Fruit fly (Drosophila melanogaster): ENCODE measurements around the gene Adgf-C.
A peak's percentile ranks its signal among the peaks of the same experiment; 100 is the strongest.

Gene Adgf-C

dm6 chr3R:13721998-13722397 lies 15.4 kb downstream of the Adgf-C start:
- TF ChIP-seq tj (GFP tag; optimal IDR thresholded peaks at IDR 0.05) (no peak), toe (GFP tag; optimal IDR thresholded peaks at IDR 0.05) (no peak), Crg-1 (GFP tag; optimal IDR thresholded peaks at IDR 0.05) (no peak)

DNA sequence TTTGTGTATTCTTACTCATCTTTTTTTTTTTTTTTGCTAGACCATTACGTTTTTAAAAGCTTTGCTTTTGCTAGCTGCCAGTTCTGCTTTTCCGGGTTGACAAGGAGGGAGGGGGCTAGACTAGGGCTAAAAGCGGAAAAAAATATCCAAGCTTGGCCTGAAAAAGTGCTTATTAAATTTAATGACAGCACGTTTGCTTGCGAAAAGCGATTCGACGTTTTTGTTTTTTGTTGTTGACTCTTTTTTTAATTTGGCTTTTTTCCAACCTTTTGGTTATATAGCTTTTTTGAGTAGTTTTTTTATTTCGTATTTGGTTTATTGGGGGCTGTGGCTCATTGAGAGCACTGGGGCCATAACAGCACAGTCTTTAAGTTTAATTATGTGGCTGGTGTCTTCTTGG lies 15.9 kb downstream of the Adgf-C start:
- TF ChIP-seq ovo (GFP tag; optimal IDR thresholded peaks at IDR 0.05): no peak
- TF ChIP-seq CG33017 (tag; optimal IDR thresholded peaks at IDR 0.05): no peak
- no peak for TF ChIP-seq kay (GFP tag; ENCODE audit: borderline replicate concordance)
- TF ChIP-seq Mnt (GFP tag; optimal IDR thresholded peaks at IDR 0.05): no peak
- TF ChIP-seq tj (GFP tag; optimal IDR thresholded peaks at IDR 0.05): peak; percentile 95

dm6 chr3R:13724029-13724638 lies 17.6 kb downstream of the Adgf-C start:
- TF ChIP-seq Hr96 (GFP tag; optimal IDR thresholded peaks at IDR 0.05) (no peak), kay (GFP tag; ENCODE audit: borderline replicate concordance) (peak; percentile 7)

DNA sequence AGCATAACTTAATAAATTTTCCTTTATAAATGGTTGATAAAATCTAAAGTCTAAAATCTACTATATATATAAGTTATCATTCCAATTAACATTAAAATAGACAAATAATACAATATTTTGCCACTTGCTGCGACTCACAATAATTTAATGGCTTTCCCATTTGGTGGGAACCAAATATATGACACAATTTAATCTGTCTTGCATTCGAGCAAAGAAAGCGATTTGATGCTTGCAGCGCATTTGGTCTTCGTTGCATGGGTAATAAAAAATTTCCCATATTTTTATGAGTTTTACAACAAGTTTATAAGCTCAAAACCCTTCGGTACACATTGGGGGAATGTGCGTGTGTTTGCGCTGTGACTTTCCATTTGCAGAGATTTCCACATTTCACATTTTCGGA lies 20.2 kb downstream of the Adgf-C start:
- TF ChIP-seq CG7101 (tag; optimal IDR thresholded peaks at IDR 0.05) (no peak), cic (GFP tag; optimal IDR thresholded peaks at IDR 0.05) (no peak), ovo (GFP tag; optimal IDR thresholded peaks at IDR 0.05) (no peak), kay (GFP tag; ENCODE audit: borderline replicate concordance) (no peak), tj (GFP tag; optimal IDR thresholded peaks at IDR 0.05) (no peak)

- TF ChIP-seq Mnt (GFP tag; optimal IDR thresholded peaks at IDR 0.05) (no peak), pad (GFP tag; optimal IDR thresholded peaks at IDR 0.05) (no peak), tj (GFP tag; optimal IDR thresholded peaks at IDR 0.05) (peak; percentile 99), ovo (GFP tag; optimal IDR thresholded peaks at IDR 0.05) (peak; percentile 48)
Measured at dm6 chr3R:13728897-13729296, 22.3 kb downstream of the Adgf-C start.

dm6 chr3R:13730005-13730404 lies 23.4 kb downstream of the Adgf-C start:
- no peak for TF ChIP-seq kay (GFP tag; ENCODE audit: borderline replicate concordance)
- peak; percentile 56 for TF ChIP-seq tj (GFP tag; optimal IDR thresholded peaks at IDR 0.05)

- TF ChIP-seq CG14711 (tag; optimal IDR thresholded peaks at IDR 0.05) (no peak), CG7101 (tag; optimal IDR thresholded peaks at IDR 0.05) (no peak), cic (GFP tag; optimal IDR thresholded peaks at IDR 0.05) (no peak), Clk (GFP tag; optimal IDR thresholded peaks at IDR 0.05) (no peak), Hr96 (GFP tag; optimal IDR thresholded peaks at IDR 0.05) (no peak), CG12768 (GFP tag; optimal IDR thresholded peaks at IDR 0.05) (no peak), bab1 (GFP tag; optimal IDR thresholded peaks at IDR 0.05) (no peak), ovo (GFP tag; optimal IDR thresholded peaks at IDR 0.05) (no peak), CG11617 (GFP tag; optimal IDR thresholded peaks at IDR 0.05) (no peak), kay (GFP tag; ENCODE audit: borderline replicate concordance) (no peak), toe (GFP tag; optimal IDR thresholded peaks at IDR 0.05) (no peak), CG7045 (GFP tag; optimal IDR thresholded peaks at IDR 0.05) (no peak), CG1620 (GFP tag; optimal IDR thresholded peaks at IDR 0.05) (no peak), Mnt (GFP tag; optimal IDR thresholded peaks at IDR 0.05) (no peak), cnc (optimal IDR thresholded peaks at IDR 0.05) (no peak)
Measured at dm6 chr3R:13735304-13735898, 28.8 kb downstream of the Adgf-C start.

DNA sequence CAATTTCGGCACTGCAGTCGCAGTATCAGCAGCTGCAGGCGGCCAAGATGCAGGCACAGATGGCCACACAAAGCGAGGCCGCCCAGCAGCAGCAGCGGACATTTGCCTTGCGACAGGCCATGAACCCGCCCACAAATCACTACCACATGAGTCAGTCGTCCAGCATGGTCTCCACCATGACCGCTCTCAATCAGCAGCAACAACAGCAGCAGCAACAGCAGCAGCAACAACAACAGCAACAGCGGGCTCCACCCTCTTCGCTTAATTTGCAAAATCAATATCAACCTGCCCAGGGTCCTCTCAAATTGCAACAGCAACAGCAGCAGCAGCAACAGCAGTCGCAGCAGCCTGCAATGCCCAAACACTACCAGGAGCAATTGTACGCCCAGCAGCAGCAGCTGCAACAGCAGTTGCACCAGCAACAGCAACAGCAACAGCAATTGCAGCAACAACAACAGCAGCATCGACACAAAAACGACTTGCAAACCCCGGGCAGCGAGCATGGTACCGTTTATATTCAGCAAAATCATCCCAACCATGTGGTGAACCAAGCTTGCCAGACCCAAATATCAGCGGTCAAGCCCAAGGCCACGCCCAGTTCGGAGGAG lies 39.6 kb downstream of the Adgf-C start:
- TF ChIP-seq Crg-1 (GFP tag; optimal IDR thresholded peaks at IDR 0.05): no peak
- TF ChIP-seq toe (GFP tag; optimal IDR thresholded peaks at IDR 0.05): no peak
